Worm (Caenorhabditis elegans) whole organism, L3 larva: ENCODE results near the gene F17C11.2.

Experiments
- ZK546.5 ChIP-seq: sonication (generic microtip); optimal IDR thresholded peaks from 2 replicates; lab custom pipeline; 2017; ENCODE audit warnings: missing biosample characterization, missing genetic modification characterization
- aly-2 ChIP-seq: fragments of 150-350 bp; optimal IDR thresholded peaks from 2 replicates; lab custom pipeline; 2014; ENCODE audit warnings: missing biosample characterization, missing genetic modification characterization
- ama-1 ChIP-seq: fragments of 150-350 bp; optimal IDR thresholded peaks from 2 replicates; lab custom pipeline; 2018
- ceh-16 ChIP-seq: sonication (generic microtip); optimal IDR thresholded peaks from 2 replicates; lab custom pipeline; 2017; ENCODE audit warnings: missing biosample characterization, missing genetic modification characterization
- ceh-9 ChIP-seq: sonication (generic microtip); optimal IDR thresholded peaks from 2 replicates; lab custom pipeline; 2018; ENCODE audit warnings: missing biosample characterization, missing genetic modification characterization
- egl-5 ChIP-seq: fragments of 150-350 bp; optimal IDR thresholded peaks from 2 replicates; lab custom pipeline; 2017; ENCODE audit warnings: missing biosample characterization, missing genetic modification reagents, missing genetic modification characterization, inconsistent platforms
- elt-1 ChIP-seq: fragments of 150-350 bp; optimal IDR thresholded peaks from 2 replicates; lab custom pipeline; 2014; ENCODE audit warnings: missing biosample characterization, missing genetic modification characterization
- elt-2 ChIP-seq: sonication (generic microtip); optimal IDR thresholded peaks from 2 replicates; lab custom pipeline; 2016; ENCODE audit warnings: missing genetic modification reagents, mild to moderate bottlenecking, missing genetic modification characterization, missing compliant biosample characterization
- eor-1 ChIP-seq, 2 experiments: fragments of 150-350 bp; optimal IDR thresholded peaks; 2 replicates each; lab custom pipeline; 2014 to 2018; ENCODE audit warnings: missing biosample characterization in 2 of 2, missing genetic modification characterization in 2 of 2
- fkh-2 ChIP-seq: fragments of 150-350 bp; optimal IDR thresholded peaks from 2 replicates; lab custom pipeline; 2014; ENCODE audit warnings: missing biosample characterization, missing genetic modification reagents, missing genetic modification characterization
- hmg-11 ChIP-seq: sonication (generic microtip); optimal IDR thresholded peaks from 2 replicates; lab custom pipeline; 2016; ENCODE audit warnings: missing genetic modification characterization, missing compliant biosample characterization
- jun-1 ChIP-seq: fragments of 150-350 bp; optimal IDR thresholded peaks from 2 replicates; lab custom pipeline; 2014; ENCODE audit warnings: missing biosample characterization, missing genetic modification reagents, missing genetic modification characterization
- lin-39 ChIP-seq: fragments of 150-350 bp; optimal IDR thresholded peaks from 2 replicates; lab custom pipeline; 2018; ENCODE audit warnings: missing biosample characterization, missing genetic modification reagents, missing genetic modification characterization
- lsy-12 ChIP-seq: sonication (generic microtip); optimal IDR thresholded peaks from 2 replicates; lab custom pipeline; 2016; ENCODE audit warnings: mild to moderate bottlenecking, missing genetic modification characterization, missing compliant biosample characterization
- nhr-11 ChIP-seq: fragments of 150-350 bp; optimal IDR thresholded peaks from 2 replicates; lab custom pipeline; 2014; ENCODE audit warnings: missing biosample characterization, missing genetic modification characterization
- nhr-12 ChIP-seq: fragments of 150-350 bp; optimal IDR thresholded peaks from 2 replicates; lab custom pipeline; 2014; ENCODE audit warnings: missing biosample characterization, missing genetic modification characterization
- nhr-23 ChIP-seq: fragments of 150-350 bp; optimal IDR thresholded peaks from 2 replicates; lab custom pipeline; 2014; ENCODE audit warnings: missing biosample characterization, missing genetic modification reagents, missing genetic modification characterization
- nhr-237 ChIP-seq: fragments of 150-350 bp; optimal IDR thresholded peaks from 2 replicates; lab custom pipeline; 2014; ENCODE audit warnings: missing biosample characterization, missing genetic modification characterization
- nhr-28 ChIP-seq: fragments of 150-350 bp; optimal IDR thresholded peaks from 2 replicates; lab custom pipeline; 2014; ENCODE audit warnings: missing biosample characterization, missing genetic modification characterization
- nhr-43 ChIP-seq: sonication (generic microtip); optimal IDR thresholded peaks from 2 replicates; lab custom pipeline; 2016; ENCODE audit warnings: mild to moderate bottlenecking, missing genetic modification characterization, missing compliant biosample characterization; ENCODE audit not compliant: poor library complexity, severe bottlenecking
- nhr-67 ChIP-seq: fragments of 150-350 bp; optimal IDR thresholded peaks from 2 replicates; lab custom pipeline; 2014; ENCODE audit warnings: missing biosample characterization, missing genetic modification characterization
- nhr-77 ChIP-seq: fragments of 150-350 bp; optimal IDR thresholded peaks from 2 replicates; lab custom pipeline; 2014; ENCODE audit warnings: missing biosample characterization, missing genetic modification characterization
- sea-2 ChIP-seq: fragments of 150-350 bp; sonication (generic microtip); optimal IDR thresholded peaks from 4 replicates; lab custom pipeline; 2014; ENCODE audit warnings: missing biosample characterization, missing genetic modification reagents, missing genetic modification characterization
- skn-1 ChIP-seq: fragments of 150-350 bp; optimal IDR thresholded peaks from 2 replicates; lab custom pipeline; 2014; ENCODE audit warnings: missing biosample characterization, missing genetic modification characterization
- snpc-4 ChIP-seq: fragments of 150-350 bp; optimal IDR thresholded peaks from 2 replicates; lab custom pipeline; 2014; ENCODE audit warnings: missing biosample characterization, missing genetic modification characterization
- tbx-2 ChIP-seq: sonication (generic microtip); optimal IDR thresholded peaks from 2 replicates; lab custom pipeline; 2016; ENCODE audit warnings: mild to moderate bottlenecking, missing genetic modification characterization, missing compliant biosample characterization
- unc-39 ChIP-seq: sonication (generic microtip); optimal IDR thresholded peaks from 4 replicates; lab custom pipeline; 2017; ENCODE audit warnings: missing biosample characterization, missing genetic modification characterization
- unc-62 ChIP-seq: fragments of 150-350 bp; sonication (generic microtip); optimal IDR thresholded peaks from 4 replicates; lab custom pipeline; 2014; ENCODE audit warnings: missing biosample characterization, missing genetic modification reagents, missing genetic modification characterization
- ztf-11 ChIP-seq: fragments of 150-350 bp; optimal IDR thresholded peaks from 2 replicates; lab custom pipeline; 2014; ENCODE audit warnings: missing biosample characterization, missing genetic modification characterization
- ztf-4 ChIP-seq: fragments of 150-350 bp; optimal IDR thresholded peaks from 2 replicates; lab custom pipeline; 2014; ENCODE audit warnings: missing biosample characterization, missing genetic modification characterization

Gene F17C11.2

DNA sequence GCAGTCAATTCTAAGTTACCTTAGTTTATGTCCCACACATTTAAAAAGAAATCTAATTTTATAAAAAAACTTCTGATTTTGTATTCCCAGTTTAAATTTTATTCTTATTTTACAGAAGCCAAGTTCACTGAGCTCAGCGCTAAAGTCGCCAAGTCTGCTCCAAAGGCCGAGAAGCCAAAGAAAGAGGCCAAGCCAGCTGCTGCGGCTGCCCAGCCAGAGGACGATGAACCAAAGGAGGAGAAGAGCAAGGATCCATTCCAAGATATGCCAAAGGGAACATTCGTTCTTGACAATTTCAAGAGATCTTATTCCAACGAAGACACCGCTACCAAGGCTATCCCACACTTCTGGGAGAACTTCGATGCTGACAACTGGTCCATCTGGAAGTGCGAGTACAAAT is 18.8 kb downstream of the F17C11.2 start:
- TF ChIP-seq egl-5 (tag; lab: Kevin White, UChicago) (no peak), nhr-11 (tag; lab: Kevin White, UChicago) (no peak), sea-2 (GFP tag; lab: Kevin White, UChicago) (no peak)

DNA sequence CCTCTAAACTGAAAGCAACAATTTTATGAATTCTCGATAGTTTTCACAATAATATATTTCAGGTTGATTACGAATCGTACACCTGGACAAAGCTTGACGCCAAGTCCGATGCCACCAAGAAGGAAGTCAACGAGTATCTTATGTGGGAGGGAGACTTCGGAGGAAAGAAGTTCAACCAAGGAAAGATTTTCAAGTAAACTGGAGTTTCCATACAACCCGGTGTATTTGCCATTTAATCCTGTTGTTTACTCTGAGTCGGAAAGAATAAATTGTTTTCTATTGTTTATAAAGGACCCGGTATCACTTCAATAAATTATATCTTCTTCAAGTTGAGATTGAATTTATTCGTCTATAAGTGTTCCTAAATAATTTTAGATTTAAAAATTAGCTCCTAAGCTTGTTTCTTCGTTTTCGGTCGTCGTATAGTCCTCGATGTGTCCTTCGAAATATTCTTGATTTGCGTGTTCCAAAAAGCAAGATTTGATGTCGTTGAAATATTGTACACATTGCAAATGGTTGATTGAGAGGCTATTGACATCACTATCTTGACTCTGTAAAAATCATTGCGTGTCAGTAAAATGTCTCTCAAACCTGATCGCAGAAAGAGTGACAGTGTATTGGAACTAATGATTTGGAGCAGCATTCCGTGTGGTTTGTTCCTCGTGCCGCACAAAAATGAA is 19.7 kb downstream of the F17C11.2 start:
- TF ChIP-seq ztf-4 (tag; lab: Kevin White, UChicago) (no peak), elt-2 (peak; percentile 13)

DNA sequence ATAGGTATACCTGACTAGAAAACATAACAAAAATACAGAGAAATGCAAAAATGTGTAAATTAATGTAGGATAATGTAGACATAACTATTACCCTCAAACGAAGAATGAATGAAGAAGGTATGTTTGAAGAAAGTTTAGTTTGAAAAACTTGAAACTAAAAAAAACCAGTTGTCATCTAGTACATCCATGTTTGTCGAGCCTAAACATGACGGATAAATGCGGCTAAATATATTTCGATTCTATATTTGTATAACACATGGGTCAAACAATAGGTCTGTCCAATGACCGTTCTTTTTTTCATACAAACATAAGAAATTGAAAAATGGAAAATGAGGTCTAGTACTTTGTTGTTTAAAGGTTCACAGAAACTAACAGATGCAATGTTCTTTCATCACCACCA is 22.0 kb downstream of the F17C11.2 start, which contains the start of gene F17C11.22:
TSS of gene F17C11.22 (minus strand) at position 101 of the 400 bp plus-strand sequence.
- TF ChIP-seq unc-39 (no peak), ceh-16 (tag; lab: Kevin White, UChicago) (no peak), elt-2 (no peak), nhr-67 (no peak), ceh-9 (tag; lab: Kevin White, UChicago) (no peak), jun-1 (tag; lab: Kevin White, UChicago) (no peak)

DNA sequence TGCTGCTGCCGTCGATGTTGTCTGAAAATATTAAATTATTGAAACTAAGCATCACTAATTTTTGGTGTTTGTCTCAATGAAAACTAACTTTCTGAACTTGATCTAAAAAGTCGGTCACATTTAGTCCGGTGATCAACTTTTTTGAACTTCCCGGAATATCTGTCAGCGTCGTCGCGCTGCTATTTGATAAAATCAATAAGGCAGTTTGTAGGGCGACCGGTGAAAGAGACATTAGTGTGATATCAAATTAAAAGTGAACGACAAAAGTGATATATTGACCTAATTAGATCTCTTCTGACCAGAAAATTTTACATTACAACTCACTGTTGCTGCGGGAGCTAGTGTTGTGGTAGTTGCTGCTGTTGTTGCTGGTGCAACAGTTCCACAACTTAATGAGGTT is 22.9 kb downstream of the F17C11.2 start:
- no peak for TF ChIP-seq nhr-12
- no peak for TF ChIP-seq elt-1 (tag; lab: Kevin White, UChicago)
- TF ChIP-seq ztf-4 (tag; lab: Kevin White, UChicago) = no peak
- no peak for TF ChIP-seq lin-39 (tag; lab: Kevin White, UChicago)
- TF ChIP-seq nhr-237 (tag; lab: Kevin White, UChicago) = no peak
- TF ChIP-seq nhr-43 = no peak
- no peak for TF ChIP-seq hmg-11 (tag; lab: Kevin White, UChicago)
- TF ChIP-seq fkh-2 (tag; lab: Kevin White, UChicago) = no peak
- TF ChIP-seq nhr-23 (tag; lab: Kevin White, UChicago) = peak; percentile 38

DNA sequence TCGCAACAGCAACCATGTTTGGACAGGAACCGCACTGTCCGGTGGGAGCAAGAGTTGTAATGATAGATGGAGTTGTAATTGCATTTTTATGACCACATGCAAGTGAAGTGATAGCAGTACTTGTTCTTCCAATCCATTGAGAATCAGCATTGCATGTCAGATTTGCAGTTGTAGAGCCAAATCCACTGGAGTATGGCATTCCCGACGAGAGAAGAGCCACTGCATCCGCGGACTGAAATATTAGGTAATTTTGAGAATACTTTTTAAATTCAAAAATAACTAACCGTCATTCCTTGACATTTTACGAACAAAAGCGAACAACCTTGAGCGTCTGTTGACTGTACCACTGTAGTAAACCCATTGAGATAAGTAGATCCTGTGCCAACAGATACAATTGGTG is 27.1 kb downstream of the F17C11.2 start:
- no peak for TF ChIP-seq elt-1 (tag; lab: Kevin White, UChicago)
- no peak for TF ChIP-seq ZK546.5 (tag; lab: Kevin White, UChicago)
- TF ChIP-seq nhr-28 = no peak
- no peak for TF ChIP-seq hmg-11 (tag; lab: Kevin White, UChicago)
- TF ChIP-seq eor-1 (tag; optimal IDR thresholded peaks at IDR 0.05; lab: Kevin White, UChicago) = no peak
- no peak for TF ChIP-seq nhr-67
- TF ChIP-seq nhr-23 (tag; lab: Kevin White, UChicago) = no peak
- TF ChIP-seq ceh-9 (tag; lab: Kevin White, UChicago) = no peak
- TF ChIP-seq, all 47 proteins: peak for 0

DNA sequence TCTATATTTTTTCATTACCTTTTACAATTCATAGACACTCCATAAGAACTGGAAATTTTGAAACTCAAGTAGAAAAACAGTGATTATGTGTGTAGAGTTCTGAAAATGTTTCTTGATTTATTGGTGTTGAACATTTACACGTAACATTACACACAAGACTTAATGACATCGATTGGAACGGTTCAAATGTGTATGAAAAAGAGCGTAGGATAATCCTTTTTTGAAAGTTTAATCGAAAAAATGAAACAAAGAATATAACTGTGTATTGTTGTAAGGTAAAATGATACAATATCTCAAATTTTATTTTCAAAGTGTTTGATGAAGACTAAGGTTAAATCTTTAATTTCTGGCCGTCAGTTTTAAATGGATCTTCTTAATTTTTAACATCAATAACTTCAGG is 33.1 kb downstream of the F17C11.2 start, which contains the start of gene fig-1:
TSS of gene fig-1 (minus strand) at position 101 of the 400 bp plus-strand sequence.
- TF ChIP-seq snpc-4 (no peak), lsy-12 (tag; lab: Kevin White, UChicago) (no peak)

DNA sequence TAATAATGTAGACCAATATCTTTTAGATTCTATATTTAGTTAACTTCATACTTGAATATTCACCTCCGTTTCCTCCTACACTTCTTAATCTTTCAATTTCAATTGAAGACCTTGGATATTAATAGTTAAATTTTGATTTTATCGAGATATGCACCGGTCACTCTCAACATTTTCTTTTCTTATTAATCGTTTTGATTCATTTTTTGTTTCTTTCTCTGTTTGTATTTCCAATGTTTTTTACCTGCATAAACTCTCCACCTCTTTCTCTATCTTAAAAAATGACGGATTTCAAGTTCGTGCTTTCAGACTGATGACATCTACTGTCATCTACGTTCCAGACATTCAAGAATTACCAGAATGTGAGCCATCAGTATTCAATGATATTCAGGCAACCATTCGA is 43.8 kb downstream of the F17C11.2 start, which contains the start of gene frpr-9:
TSS of gene frpr-9 (plus strand) at position 301 of the 400 bp plus-strand sequence.
- TF ChIP-seq ztf-4 (tag; lab: Kevin White, UChicago) (no peak), ZK546.5 (tag; lab: Kevin White, UChicago) (no peak), aly-2 (tag; lab: Kevin White, UChicago) (no peak), eor-1 (tag; optimal IDR thresholded peaks at IDR 0.05; lab: Kevin White, UChicago) (no peak), lsy-12 (tag; lab: Kevin White, UChicago) (no peak), egl-5 (tag; lab: Kevin White, UChicago) (no peak), ztf-11 (tag; lab: Kevin White, UChicago) (no peak), unc-62 (no peak), hmg-11 (tag; lab: Kevin White, UChicago) (no peak), ama-1 (lab: Kevin White, UChicago) (no peak), tbx-2 (no peak), nhr-28 (no peak), snpc-4 (no peak), ceh-9 (tag; lab: Kevin White, UChicago) (no peak), nhr-23 (tag; lab: Kevin White, UChicago) (no peak), nhr-237 (tag; lab: Kevin White, UChicago) (no peak), nhr-77 (tag; lab: Kevin White, UChicago) (no peak), skn-1 (tag; lab: Kevin White, UChicago) (no peak)
